Worm (Caenorhabditis elegans): Measurements from ENCODE around the gene D1044.1.

- TF ChIP-seq C06A6.2 (GFP tag; conservative IDR thresholded peaks at IDR 0.05) (no peak), lin-26 (GFP tag; IDR thresholded peaks at IDR 0.05) (no peak), chd-7 (tag; optimal IDR thresholded peaks at IDR 0.05) (no peak), C17E4.6 (GFP tag; IDR thresholded peaks at IDR 0.05) (no peak), die-1 (tag; optimal IDR thresholded peaks at IDR 0.05) (no peak)
These were observed 2.6 kb downstream of the D1044.1 start, which contains the start of gene F09F7.5 for ce11 chrIII:5546730-5547129.

Data from whole organism, young adult.